Fruit fly (Drosophila melanogaster) Kc167 (cell line): ENCODE results near the gene CG13096.

Experiments
- Myc ChIP-seq: fragments of >200 bp; optimal IDR thresholded peaks from 2 replicates; lab custom pipeline; 2017; ENCODE audit warnings: missing external identifiers
- Sin3A ChIP-seq: fragments of >200 bp; optimal IDR thresholded peaks from 2 replicates; lab custom pipeline; 2018; ENCODE audit warnings: missing external identifiers
- h ChIP-seq: fragments of >200 bp; optimal IDR thresholded peaks from 3 replicates; lab custom pipeline; 2018; ENCODE audit warnings: missing external identifiers
- insv ChIP-seq: fragments of >200 bp; optimal IDR thresholded peaks from 3 replicates; lab custom pipeline; 2018; ENCODE audit warnings: missing external identifiers
- psq ChIP-seq: fragments of >200 bp; optimal IDR thresholded peaks from 2 replicates; lab custom pipeline; 2017; ENCODE audit warnings: missing external identifiers
- ttk ChIP-seq: sonication (Bioruptor generic); optimal IDR thresholded peaks from 2 replicates; lab custom pipeline; 2017; ENCODE audit warnings: missing external identifiers

- no peak for TF ChIP-seq Sin3A (lab: Kevin White, UChicago)
- no peak for TF ChIP-seq ttk (lab: Kevin White, UChicago)
- no peak for TF ChIP-seq insv (lab: Kevin White, UChicago)
- TF ChIP-seq psq = no peak
- no peak for TF ChIP-seq Myc (lab: Kevin White, UChicago)
- no peak for TF ChIP-seq h
Observed at dm6 chr2L:8552472-8552871, 40.8 kb upstream of the CG13096 start.
